Fruit fly (Drosophila melanogaster) whole organism, embryonic: ENCODE data around the gene CG6041.

ENCODE experiments used
- Aef1 ChIP-seq: fragments of 200-800 bp; sonication (Bioruptor generic); IDR thresholded peaks from 3 replicates; pipeline ENCODE4 v1.3.6; 2022; ENCODE audit warnings: missing biosample characterization, missing genetic modification characterization
- BEAF-32 ChIP-seq: fragments of 200-800 bp; sonication (Bioruptor generic); optimal IDR thresholded peaks from 3 replicates; lab custom pipeline; 2017; ENCODE audit warnings: missing biosample characterization, missing genetic modification characterization, mild to moderate bottlenecking, moderate library complexity, missing genetic modification reagents
- Bgb ChIP-seq: fragments of 200-800 bp; sonication (Bioruptor generic); IDR thresholded peaks from 2 replicates; pipeline ENCODE4 v1.3.6; 2022; ENCODE audit warnings: missing biosample characterization, missing genetic modification characterization; ENCODE audit not compliant: partially characterized antibody
- CG10565 ChIP-seq: fragments of 200-800 bp; sonication (Bioruptor generic); optimal IDR thresholded peaks from 3 replicates; lab custom pipeline; 2016; ENCODE audit warnings: missing biosample characterization, mild to moderate bottlenecking, missing genetic modification characterization
- CG12155 ChIP-seq: fragments of 200-800 bp; sonication (Bioruptor generic); optimal IDR thresholded peaks from 3 replicates; lab custom pipeline; 2016; ENCODE audit warnings: missing biosample characterization, missing genetic modification characterization
- CG13287 ChIP-seq: fragments of 200-800 bp; sonication (Bioruptor generic); IDR thresholded peaks from 2 replicates; pipeline ENCODE4 v1.3.6; 2022; ENCODE audit warnings: missing biosample characterization, missing genetic modification characterization; ENCODE audit not compliant: partially characterized antibody
- CG14441 ChIP-seq: fragments of 200-800 bp; sonication (Bioruptor generic); IDR thresholded peaks from 2 replicates; pipeline ENCODE4 v1.3.6; 2022; ENCODE audit warnings: missing biosample characterization, missing genetic modification characterization
- CG15073 ChIP-seq: fragments of 200-800 bp; sonication (Bioruptor generic); optimal IDR thresholded peaks from 2 replicates; lab custom pipeline; 2016; ENCODE audit warnings: missing biosample characterization, missing genetic modification characterization
- CG1603 ChIP-seq: fragments of 200-800 bp; sonication (Bioruptor generic); optimal IDR thresholded peaks from 2 replicates; lab custom pipeline; 2019; ENCODE audit warnings: missing biosample characterization, mild to moderate bottlenecking, missing genetic modification characterization, moderate library complexity
- CG1832 ChIP-seq: fragments of 200-800 bp; sonication (Bioruptor generic); optimal IDR thresholded peaks from 2 replicates; lab custom pipeline; 2017; ENCODE audit warnings: missing biosample characterization, mild to moderate bottlenecking, missing genetic modification characterization, inconsistent platforms
- CG34376 ChIP-seq: fragments of 200-800 bp; sonication (Bioruptor generic); optimal IDR thresholded peaks from 2 replicates; lab custom pipeline; 2018; ENCODE audit warnings: missing biosample characterization, mild to moderate bottlenecking, missing genetic modification characterization
- CG3726 ChIP-seq: fragments of 200-800 bp; sonication (Bioruptor generic); IDR thresholded peaks from 3 replicates; pipeline ENCODE4, ENCODE4 v1.3.6; 2022; ENCODE audit warnings: missing biosample characterization, missing genetic modification characterization
- CG6683 ChIP-seq: fragments of 200-800 bp; sonication (Bioruptor generic); optimal IDR thresholded peaks from 2 replicates; lab custom pipeline; 2017; ENCODE audit warnings: missing biosample characterization, mild to moderate bottlenecking, missing genetic modification characterization, missing genetic modification reagents
- CG7928 ChIP-seq: fragments of 200-800 bp; sonication (Bioruptor generic); optimal IDR thresholded peaks from 2 replicates; lab custom pipeline; 2017; ENCODE audit warnings: missing biosample characterization, mild to moderate bottlenecking, missing genetic modification characterization
- CG7963 ChIP-seq: fragments of 200-800 bp; sonication (Bioruptor generic); IDR thresholded peaks from 3 replicates; pipeline ENCODE4 v1.3.6; 2022; ENCODE audit warnings: missing biosample characterization, missing genetic modification characterization; ENCODE audit not compliant: partially characterized antibody
- CTCF ChIP-seq: fragments of 200-800 bp; sonication (Bioruptor generic); optimal IDR thresholded peaks from 2 replicates; lab custom pipeline; 2017; ENCODE audit warnings: missing biosample characterization, mild to moderate bottlenecking, missing genetic modification characterization, moderate library complexity
- Dbx ChIP-seq: fragments of 200-800 bp; sonication (Bioruptor generic); IDR thresholded peaks from 3 replicates; pipeline ENCODE4 v1.3.6; 2022; ENCODE audit warnings: missing biosample characterization, missing genetic modification characterization
- Dek ChIP-seq: fragments of 200-800 bp; sonication (Bioruptor generic); optimal IDR thresholded peaks from 3 replicates; lab custom pipeline; 2019; ENCODE audit warnings: missing biosample characterization, mild to moderate bottlenecking, missing genetic modification characterization, moderate library complexity
- Elba2 ChIP-seq: fragments of 200-800 bp; sonication (Bioruptor generic); optimal IDR thresholded peaks from 3 replicates; lab custom pipeline; 2016; ENCODE audit warnings: missing biosample characterization, missing genetic modification characterization
- GATAe ChIP-seq: fragments of 200-800 bp; sonication (Bioruptor generic); conservative IDR thresholded peaks from 2 replicates; pipeline ENCODE4 v1.3.6; 2022; ENCODE audit warnings: missing biosample characterization, missing genetic modification characterization
- HmgZ ChIP-seq: fragments of 200-800 bp; sonication (Bioruptor generic); optimal IDR thresholded peaks from 2 replicates; lab custom pipeline; 2018; ENCODE audit warnings: missing biosample characterization, mild to moderate bottlenecking, missing genetic modification characterization
- Jarid2 ChIP-seq: fragments of 200-800 bp; sonication (Bioruptor generic); optimal IDR thresholded peaks from 3 replicates; lab custom pipeline; 2017; ENCODE audit warnings: mild to moderate bottlenecking, missing biosample characterization, missing genetic modification reagents, missing genetic modification characterization
- Pdp1 ChIP-seq, 2 experiments: fragments of 200-800 bp; sonication (Bioruptor generic); optimal IDR thresholded peaks; 3 replicates each; lab custom pipeline; 2016; ENCODE audit warnings: missing biosample characterization in 2 of 2, missing genetic modification characterization in 2 of 2, mild to moderate bottlenecking in 1 of 2, moderate library complexity in 1 of 2
- Poxn ChIP-seq: fragments of 200-800 bp; sonication (Bioruptor generic); IDR thresholded peaks from 2 replicates; pipeline ENCODE4 v1.3.6; 2022; ENCODE audit warnings: missing biosample characterization, missing genetic modification characterization
- Sry-β ChIP-seq: fragments of 200-800 bp; sonication (Bioruptor generic); optimal IDR thresholded peaks from 2 replicates; lab custom pipeline; 2018; ENCODE audit warnings: missing biosample characterization, mild to moderate bottlenecking, missing genetic modification characterization, moderate library complexity
- Xrp1 ChIP-seq: fragments of 200-800 bp; sonication (Bioruptor generic); IDR thresholded peaks from 2 replicates; pipeline ENCODE4 v1.3.6; 2022; ENCODE audit warnings: missing biosample characterization, missing genetic modification characterization
- YL-1 ChIP-seq: fragments of 200-800 bp; sonication (Bioruptor generic); optimal IDR thresholded peaks from 3 replicates; lab custom pipeline; 2017; ENCODE audit warnings: missing biosample characterization, mild to moderate bottlenecking, missing genetic modification characterization
- ac ChIP-seq: fragments of 200-800 bp; sonication (Bioruptor generic); optimal IDR thresholded peaks from 3 replicates; lab custom pipeline; 2017; ENCODE audit warnings: missing biosample characterization, mild to moderate bottlenecking, missing genetic modification characterization
- cg ChIP-seq: fragments of 200-800 bp; sonication (Bioruptor generic); optimal IDR thresholded peaks from 3 replicates; lab custom pipeline; 2019; ENCODE audit warnings: missing biosample characterization, mild to moderate bottlenecking, missing genetic modification characterization, moderate library complexity
- dmrt99B ChIP-seq: fragments of 200-800 bp; sonication (Bioruptor generic); optimal IDR thresholded peaks from 2 replicates; lab custom pipeline; 2018; ENCODE audit warnings: missing biosample characterization, mild to moderate bottlenecking, missing genetic modification characterization, moderate library complexity
- ems ChIP-seq: fragments of 200-800 bp; sonication (Bioruptor generic); optimal IDR thresholded peaks from 3 replicates; lab custom pipeline; 2016; ENCODE audit warnings: missing biosample characterization, missing genetic modification characterization
- gce ChIP-seq: fragments of 200-800 bp; sonication (Bioruptor generic); IDR thresholded peaks from 3 replicates; pipeline ENCODE4 v1.3.6; 2022; ENCODE audit warnings: missing biosample characterization, missing genetic modification characterization
- inv ChIP-seq: fragments of 200-800 bp; sonication (Bioruptor generic); IDR thresholded peaks from 2 replicates; pipeline ENCODE4 v1.3.6; 2022; ENCODE audit warnings: missing biosample characterization, missing genetic modification characterization; ENCODE audit not compliant: partially characterized antibody
- klu ChIP-seq: fragments of 200-800 bp; sonication (Bioruptor generic); IDR thresholded peaks from 2 replicates; pipeline ENCODE4 v1.3.6; 2022; ENCODE audit warnings: missing biosample characterization, missing genetic modification characterization
- knrl ChIP-seq: fragments of 200-800 bp; sonication (Bioruptor generic); IDR thresholded peaks from 3 replicates; pipeline ENCODE4 v1.3.6; 2022; ENCODE audit warnings: missing biosample characterization, missing genetic modification characterization; ENCODE audit not compliant: partially characterized antibody
- lbe ChIP-seq: fragments of 200-800 bp; sonication (Bioruptor generic); optimal IDR thresholded peaks from 2 replicates; lab custom pipeline; 2016; ENCODE audit warnings: missing biosample characterization, mild to moderate bottlenecking, missing genetic modification characterization
- nau ChIP-seq: fragments of 200-800 bp; sonication (Bioruptor generic); optimal IDR thresholded peaks from 3 replicates; lab custom pipeline; 2017; ENCODE audit warnings: missing biosample characterization, mild to moderate bottlenecking, missing genetic modification characterization, missing genetic modification reagents
- nerfin-2 ChIP-seq: fragments of 200-800 bp; sonication (Bioruptor generic); IDR thresholded peaks from 2 replicates; pipeline ENCODE4 v1.3.6; 2022; ENCODE audit warnings: missing biosample characterization, missing genetic modification characterization; ENCODE audit not compliant: partially characterized antibody
- p53 ChIP-seq: fragments of 200-800 bp; sonication (Bioruptor generic); optimal IDR thresholded peaks from 2 replicates; lab custom pipeline; 2016; ENCODE audit warnings: missing biosample characterization, missing genetic modification characterization
- prd ChIP-seq, 3 experiments: fragments of >200 bp in 2 of 3; fragments of 200-800 bp in 1 of 3; sonication (Bioruptor generic) in 1 of 3; optimal IDR thresholded peaks in 2 of 3; IDR thresholded peaks in 1 of 3; 2 replicates in 2 of 3; 3 replicates in 1 of 3; pipeline versions ENCODE4 v1.3.6 to Lab custom; 2017 to 2022; ENCODE audit warnings: missing biosample characterization in 1 of 3, missing genetic modification characterization in 1 of 3
- pros ChIP-seq: fragments of 200-800 bp; sonication (Bioruptor generic); optimal IDR thresholded peaks from 3 replicates; lab custom pipeline; 2019; ENCODE audit warnings: missing biosample characterization, mild to moderate bottlenecking, missing genetic modification characterization, moderate library complexity
- row ChIP-seq: fragments of 200-800 bp; sonication (Bioruptor generic); IDR thresholded peaks from 3 replicates; pipeline ENCODE4 v1.3.6; 2022; ENCODE audit warnings: missing biosample characterization, missing genetic modification characterization
- schlank ChIP-seq: fragments of 200-800 bp; sonication (Bioruptor generic); optimal IDR thresholded peaks from 2 replicates; lab custom pipeline; 2018; ENCODE audit warnings: missing biosample characterization, mild to moderate bottlenecking, missing genetic modification characterization
- shn ChIP-seq: fragments of 200-800 bp; sonication (Bioruptor generic); optimal IDR thresholded peaks from 3 replicates; lab custom pipeline; 2016; ENCODE audit warnings: missing biosample characterization, missing genetic modification characterization
- sqz ChIP-seq: fragments of 200-800 bp; sonication (Bioruptor generic); optimal IDR thresholded peaks from 3 replicates; lab custom pipeline; 2018; ENCODE audit warnings: missing biosample characterization, mild to moderate bottlenecking, missing genetic modification characterization
- tll ChIP-seq, 2 experiments: fragments of 200-800 bp in 1 of 2; fragments of >200 bp in 1 of 2; sonication (Bioruptor generic) in 1 of 2; optimal IDR thresholded peaks; 2 replicates each; lab custom pipeline; 2017 to 2019; ENCODE audit warnings: missing biosample characterization in 2 of 2, missing genetic modification characterization in 2 of 2, mild to moderate bottlenecking in 1 of 2, moderate library complexity in 1 of 2
- vvl ChIP-seq: fragments of 200-800 bp; sonication (Bioruptor generic); IDR thresholded peaks from 2 replicates; pipeline ENCODE4 v1.3.6; 2022; ENCODE audit warnings: missing biosample characterization, missing genetic modification characterization

Gene CG6041

DNA sequence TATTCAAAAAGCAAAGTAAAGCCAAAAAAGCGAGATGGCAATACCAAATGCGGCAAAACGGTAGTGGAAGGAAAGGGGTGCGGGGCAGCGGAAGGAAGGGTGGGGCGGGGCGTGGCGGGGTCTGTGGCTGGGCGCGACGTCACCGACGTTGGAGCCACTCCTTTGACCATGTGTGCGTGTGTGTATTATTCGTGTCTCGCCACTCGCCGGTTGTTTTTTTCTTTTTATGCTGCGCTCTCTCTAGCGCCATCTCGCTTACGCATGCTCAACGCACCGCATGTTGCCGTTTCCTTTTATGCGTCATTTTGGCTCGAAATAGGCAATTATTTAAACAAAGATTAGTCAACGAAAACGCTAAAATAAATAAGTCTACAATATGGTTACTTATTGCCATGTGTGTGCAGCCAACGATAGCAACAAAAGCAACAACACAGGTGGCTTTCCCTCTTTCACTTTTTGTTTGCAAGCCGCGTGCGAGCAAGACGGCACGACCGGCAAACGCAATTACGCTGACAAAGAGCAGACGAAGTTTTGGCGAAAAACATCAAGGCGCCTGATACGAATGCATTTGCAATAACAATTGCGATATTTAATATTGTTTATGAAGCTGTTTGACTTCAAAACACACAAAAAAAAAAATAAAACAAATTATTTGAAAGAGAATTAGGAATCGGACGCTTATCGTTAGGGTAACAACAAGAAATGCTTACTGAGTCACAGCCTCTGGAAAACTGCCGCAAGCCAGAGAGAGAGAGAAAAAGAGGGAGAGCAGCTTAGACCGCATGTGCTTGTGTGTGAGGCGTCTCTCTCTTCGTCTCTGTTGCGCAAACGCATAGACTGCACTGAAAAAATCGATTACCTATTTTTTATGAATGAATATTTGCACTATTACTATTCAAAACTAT is 48.5 kb upstream of the CG6041 start (continued):
- TF ChIP-seq schlank (tag; lab: Kevin White, UChicago) (peak; percentile 31), HmgZ (tag; lab: Kevin White, UChicago) (peak; percentile 14), CTCF (GFP tag; lab: Kevin White, UChicago) (no peak), CG10565 (no peak), YL-1 (no peak), klu (GFP tag; lab: Robert Waterston, UW) (no peak), tll (GFP tag; optimal IDR thresholded peaks at IDR 0.05; lab: Kevin White, UChicago) (peak in 1 of 2 experiments; percentile 16), CG34376 (GFP tag; lab: Kevin White, UChicago) (no peak), CG15073 (GFP tag; lab: Kevin White, UChicago) (no peak), prd (optimal IDR thresholded peaks at IDR 0.05; lab: Kevin White, UChicago) (no peak), prd (GFP tag; IDR thresholded peaks at IDR 0.05; lab: Robert Waterston, UW) (no peak), Sry-β (GFP tag; lab: Kevin White, UChicago) (no peak), p53 (GFP tag; lab: Kevin White, UChicago) (no peak), CG7928 (GFP tag; lab: Kevin White, UChicago) (no peak), row (GFP tag; lab: Robert Waterston, UW) (peak; percentile 28; the same call in 2 of the 3 replicates), CG13287 (GFP tag; lab: Robert Waterston, UW) (peak; percentile 17; the same call in 1 of the 2 replicates), ac (no peak), Poxn (no peak; the same call in none of the 2 replicates), Xrp1 (GFP tag; lab: Robert Waterston, UW) (0 out of 2 replicates have a peak, but pooled peaks have one; percentile 6), CG14441 (GFP tag; lab: Robert Waterston, UW) (0 out of 2 replicates have a peak, but pooled peaks have one; percentile 38), CG6683 (GFP tag; lab: Kevin White, UChicago) (no peak), nerfin-2 (GFP tag; lab: Robert Waterston, UW) (no peak), CG1603 (tag; lab: Kevin White, UChicago) (no peak), inv (GFP tag; lab: Robert Waterston, UW) (no peak), pros (GFP tag; lab: Kevin White, UChicago) (no peak), CG7963 (no peak), CG1832 (GFP tag; lab: Kevin White, UChicago) (peak; percentile 78), GATAe (GFP tag; lab: Robert Waterston, UW) (no peak), Pdp1 (GFP tag; optimal IDR thresholded peaks at IDR 0.05; lab: Kevin White, UChicago) (no peak), dmrt99B (tag; lab: Kevin White, UChicago) (peak; percentile 15), Elba2 (GFP tag; lab: Kevin White, UChicago) (no peak), sqz (GFP tag; lab: Kevin White, UChicago) (peak; percentile 88), nau (GFP tag; lab: Kevin White, UChicago) (no peak), shn (GFP tag; lab: Kevin White, UChicago) (no peak), Bgb (GFP tag; lab: Robert Waterston, UW) (0 out of 2 replicates have a peak, but pooled peaks have one; percentile 18), ems (GFP tag; lab: Kevin White, UChicago) (no peak), gce (no peak), vvl (GFP tag; lab: Robert Waterston, UW) (no peak), Aef1 (GFP tag; lab: Robert Waterston, UW) (no peak), lbe (GFP tag; lab: Kevin White, UChicago) (no peak), knrl (GFP tag; lab: Robert Waterston, UW) (no peak), Dek (tag; lab: Kevin White, UChicago) (no peak), cg (peak; percentile 61), BEAF-32 (GFP tag; lab: Kevin White, UChicago) (no peak), Jarid2 (GFP tag; lab: Kevin White, UChicago) (no peak), Dbx (no peak; the same call in 1 of the 3 replicates), CG12155 (peak; percentile 93), CG3726 (GFP tag; lab: Robert Waterston, UW) (no peak)
